Worm (Caenorhabditis elegans): Measurements from ENCODE around the gene C16C8.8.

DNA sequence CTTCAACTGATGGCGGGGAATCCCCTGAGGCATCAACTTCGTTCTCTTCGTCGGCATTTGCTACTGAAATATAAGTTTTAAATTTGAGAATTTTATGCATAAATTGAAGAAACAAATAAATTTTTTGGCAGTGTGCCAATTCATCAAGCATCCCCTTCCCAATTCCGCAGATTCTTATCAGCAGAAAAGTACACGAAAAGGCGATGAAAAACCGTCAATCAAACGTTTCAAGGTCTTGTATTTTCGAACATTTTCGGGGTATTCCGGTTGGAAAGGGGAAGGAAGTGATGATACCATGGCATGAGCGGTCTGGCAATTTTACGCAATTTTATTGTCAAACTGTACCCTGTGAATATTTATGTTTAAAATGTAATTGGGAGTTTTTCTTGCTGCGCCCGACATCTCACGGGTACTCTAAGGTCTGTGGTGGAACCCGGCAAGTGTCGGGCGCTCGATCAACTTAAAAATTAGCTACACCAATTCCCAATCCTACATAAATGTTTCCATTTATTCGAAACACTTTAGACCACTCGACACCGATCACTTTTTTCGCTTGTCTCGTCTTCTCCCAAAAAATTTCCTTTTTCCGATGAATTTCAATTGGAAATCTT, 26.5 kb downstream of the C16C8.8 start:
- no peak for TF ChIP-seq madf-10 (tag; optimal IDR thresholded peaks at IDR 0.05)
- no peak for TF ChIP-seq mxl-1 (tag; optimal IDR thresholded peaks at IDR 0.05)
- TF ChIP-seq mes-4 (tag; optimal IDR thresholded peaks at IDR 0.05) = no peak
- TF ChIP-seq hsf-1 (GFP tag; IDR thresholded peaks at IDR 0.05) = no peak
